Fruit fly (Drosophila melanogaster) whole organism, embryonic: Measurements from ENCODE around the gene Taf10.
A peak's percentile ranks its signal among the peaks of the same experiment; 100 is the strongest.

Experiments used
- Asciz ChIP-seq: fragments of 200-800 bp; sonication (Bioruptor generic); optimal IDR thresholded peaks from 2 replicates; lab custom pipeline; 2017; ENCODE audit warnings: missing biosample characterization, mild to moderate bottlenecking, missing genetic modification characterization, missing genetic modification reagents
- CG10543 ChIP-seq: fragments of 200-800 bp; sonication (Bioruptor generic); optimal IDR thresholded peaks from 3 replicates; lab custom pipeline; 2017; ENCODE audit warnings: missing biosample characterization, mild to moderate bottlenecking, missing genetic modification characterization, moderate library complexity
- CG2712 ChIP-seq: fragments of 200-800 bp; optimal IDR thresholded peaks from 3 replicates; lab custom pipeline; 2019; ENCODE audit warnings: missing biosample characterization, mild to moderate bottlenecking, missing genetic modification characterization, moderate library complexity
- CG31365 ChIP-seq: fragments of 200-800 bp; sonication (Bioruptor generic); optimal IDR thresholded peaks from 2 replicates; lab custom pipeline; 2018; ENCODE audit warnings: missing biosample characterization, mild to moderate bottlenecking, missing genetic modification characterization
- CG32532 ChIP-seq: fragments of 200-800 bp; sonication (Bioruptor generic); IDR thresholded peaks from 2 replicates; pipeline ENCODE4 v1.3.6; 2022; ENCODE audit warnings: missing biosample characterization, missing genetic modification characterization
- CG8359 ChIP-seq: fragments of 200-800 bp; sonication (Bioruptor generic); optimal IDR thresholded peaks from 2 replicates; lab custom pipeline; 2017; ENCODE audit warnings: missing biosample characterization, mild to moderate bottlenecking, missing genetic modification characterization, borderline replicate concordance
- CG9437 ChIP-seq: fragments of 200-800 bp; sonication (Bioruptor generic); optimal IDR thresholded peaks from 2 replicates; lab custom pipeline; 2018; ENCODE audit warnings: missing biosample characterization, mild to moderate bottlenecking, missing genetic modification characterization
- Dek ChIP-seq: fragments of 200-800 bp; sonication (Bioruptor generic); optimal IDR thresholded peaks from 3 replicates; lab custom pipeline; 2019; ENCODE audit warnings: missing biosample characterization, mild to moderate bottlenecking, missing genetic modification characterization, moderate library complexity
- Dp ChIP-seq: fragments of 200-800 bp; sonication (Bioruptor generic); optimal IDR thresholded peaks from 2 replicates; lab custom pipeline; 2018; ENCODE audit warnings: missing biosample characterization, mild to moderate bottlenecking, missing genetic modification characterization, moderate library complexity
- E2f2 ChIP-seq: fragments of 200-800 bp; sonication (Bioruptor generic); IDR thresholded peaks from 2 replicates; pipeline ENCODE4 v1.3.6; 2022; ENCODE audit warnings: missing biosample characterization, missing genetic modification characterization
- Ets97D ChIP-seq: fragments of 200-800 bp; sonication (Bioruptor generic); optimal IDR thresholded peaks from 3 replicates; lab custom pipeline; 2016; ENCODE audit warnings: missing biosample characterization, missing genetic modification characterization
- Fer3 ChIP-seq: fragments of 200-800 bp; sonication (Bioruptor generic); optimal IDR thresholded peaks from 2 replicates; lab custom pipeline; 2018; ENCODE audit warnings: missing biosample characterization, mild to moderate bottlenecking, missing genetic modification characterization, moderate library complexity
- HmgZ ChIP-seq: fragments of 200-800 bp; sonication (Bioruptor generic); optimal IDR thresholded peaks from 2 replicates; lab custom pipeline; 2018; ENCODE audit warnings: missing biosample characterization, mild to moderate bottlenecking, missing genetic modification characterization
- Jarid2 ChIP-seq: fragments of 200-800 bp; sonication (Bioruptor generic); optimal IDR thresholded peaks from 3 replicates; lab custom pipeline; 2017; ENCODE audit warnings: mild to moderate bottlenecking, missing biosample characterization, missing genetic modification reagents, missing genetic modification characterization
- Oaz ChIP-seq: fragments of 200-800 bp; sonication (Bioruptor generic); IDR thresholded peaks from 2 replicates; pipeline ENCODE4 v1.3.6; 2022; ENCODE audit warnings: missing biosample characterization, missing genetic modification characterization
- bigmax ChIP-seq: fragments of 200-800 bp; sonication (Bioruptor generic); optimal IDR thresholded peaks from 2 replicates; lab custom pipeline; 2018; ENCODE audit warnings: missing biosample characterization, mild to moderate bottlenecking, missing genetic modification characterization
- cad ChIP-seq: fragments of >200 bp; optimal IDR thresholded peaks from 2 replicates; lab custom pipeline; 2017; ENCODE audit warnings: missing biosample characterization, missing genetic modification characterization
- crp ChIP-seq, 2 experiments: fragments of 200-800 bp; sonication (Bioruptor generic); optimal IDR thresholded peaks; 2 replicates in 1 of 2; 3 replicates in 1 of 2; lab custom pipeline; 2017; ENCODE audit warnings: missing biosample characterization in 2 of 2, missing genetic modification characterization in 2 of 2, mild to moderate bottlenecking in 1 of 2, moderate library complexity in 1 of 2
- cwo ChIP-seq: fragments of 200-800 bp; sonication (Bioruptor generic); optimal IDR thresholded peaks from 3 replicates; lab custom pipeline; 2017; ENCODE audit warnings: missing biosample characterization, missing genetic modification characterization, mild to moderate bottlenecking, moderate library complexity, missing genetic modification reagents
- ewg ChIP-seq: fragments of 200-800 bp; sonication (Bioruptor generic); optimal IDR thresholded peaks from 3 replicates; lab custom pipeline; 2017; ENCODE audit warnings: mild to moderate bottlenecking, missing biosample characterization, missing genetic modification reagents, missing genetic modification characterization
- lbe ChIP-seq: fragments of 200-800 bp; sonication (Bioruptor generic); optimal IDR thresholded peaks from 2 replicates; lab custom pipeline; 2016; ENCODE audit warnings: missing biosample characterization, mild to moderate bottlenecking, missing genetic modification characterization
- nom ChIP-seq: fragments of 200-800 bp; sonication (Bioruptor generic); optimal IDR thresholded peaks from 2 replicates; lab custom pipeline; 2017; ENCODE audit warnings: missing biosample characterization, missing genetic modification characterization, mild to moderate bottlenecking, moderate library complexity, missing genetic modification reagents
- pzg ChIP-seq: fragments of 200-800 bp; sonication (Bioruptor generic); optimal IDR thresholded peaks from 3 replicates; lab custom pipeline; 2018; ENCODE audit warnings: missing biosample characterization, mild to moderate bottlenecking, missing genetic modification characterization, moderate library complexity
- ro ChIP-seq: fragments of 200-800 bp; sonication (Bioruptor generic); IDR thresholded peaks from 2 replicates; pipeline ENCODE4 v1.3.6; 2022; ENCODE audit warnings: missing biosample characterization, missing genetic modification characterization
- seq ChIP-seq: fragments of 200-800 bp; sonication (Bioruptor generic); IDR thresholded peaks from 2 replicates; pipeline ENCODE4 v1.3.6; 2022; ENCODE audit warnings: missing biosample characterization, missing genetic modification characterization

Taf10 gene

dm6 chr2L:2808038-2808699 is 40.5 kb downstream of the Taf10 start (continued):
- TF ChIP-seq Jarid2 (GFP tag; lab: Kevin White, UChicago) = peak; percentile 56
- no peak for TF ChIP-seq Oaz (GFP tag; lab: Robert Waterston, UW)
- TF ChIP-seq Ets97D (GFP tag; lab: Kevin White, UChicago) = no peak
- TF ChIP-seq CG9437 = no peak
- TF ChIP-seq CG8359 (GFP tag; lab: Kevin White, UChicago) = no peak
- peak; percentile 21; the same call in 1 of the 2 replicates for TF ChIP-seq CG32532 (GFP tag; lab: Robert Waterston, UW)
- TF ChIP-seq cad = peak; percentile 73
- peak; percentile 38 for TF ChIP-seq cwo
- peak; percentile 4 for TF ChIP-seq CG10543 (GFP tag; lab: Kevin White, UChicago)
- no peak for TF ChIP-seq Dek (tag; lab: Kevin White, UChicago)
- TF ChIP-seq lbe (GFP tag; lab: Kevin White, UChicago) = no peak
- TF ChIP-seq, all 482 proteins: peak for 22

dm6 chr2L:2810831-2811230 is 43.1 kb downstream of the Taf10 start:
- TF ChIP-seq HmgZ (tag; lab: Kevin White, UChicago) = no peak

- TF ChIP-seq ro (no peak), CG2712 (tag; lab: Kevin White, UChicago) (no peak), nom (no peak)
Measured at dm6 chr2L:2812137-2812536, 44.4 kb downstream of the Taf10 start, which contains the start of gene CG2964. Gene CG2964, plus strand, starts transcription at chr2L:2812437.

dm6 chr2L:2815673-2816072 is 48.0 kb downstream of the Taf10 start, which contains the start of gene G6P:
Gene G6P, minus strand, starts transcription at chr2L:2815760.
- TF ChIP-seq crp (GFP tag; optimal IDR thresholded peaks at IDR 0.05; lab: Kevin White, UChicago) (peak in 1 of 2 experiments; percentile 70), Fer3 (tag; lab: Kevin White, UChicago) (no peak), Asciz (GFP tag; lab: Kevin White, UChicago) (no peak), pzg (GFP tag; lab: Kevin White, UChicago) (peak; percentile 15), ewg (GFP tag; lab: Kevin White, UChicago) (peak; percentile 100), bigmax (GFP tag; lab: Kevin White, UChicago) (no peak), Dp (GFP tag; lab: Kevin White, UChicago) (peak; percentile 70), CG31365 (tag; lab: Kevin White, UChicago) (peak; percentile 94), E2f2 (GFP tag; lab: Robert Waterston, UW) (peak; percentile 75), seq (GFP tag; lab: Robert Waterston, UW) (peak; percentile 42; the same call in 1 of the 2 replicates)
- TF ChIP-seq, all 482 proteins: peak for 7
